Worm (Caenorhabditis elegans) whole organism, L1 larva: ENCODE results near the gene gpla-1.

Source experiments
- F16B12.6 ChIP-seq: fragments of 150-350 bp; optimal IDR thresholded peaks from 2 replicates; lab custom pipeline; 2014; ENCODE audit warnings: missing biosample characterization, missing genetic modification characterization
- Y116A8C.19 ChIP-seq: sonication (generic microtip); optimal IDR thresholded peaks from 2 replicates; lab custom pipeline; 2016; ENCODE audit warnings: missing compliant biosample characterization, missing genetic modification characterization, borderline replicate concordance
- alr-1 ChIP-seq: fragments of 200-800 bp; sonication (Bioruptor generic); optimal IDR thresholded peaks from 2 replicates; lab custom pipeline; 2018; ENCODE audit warnings: borderline replicate concordance, mild to moderate bottlenecking, missing genetic modification characterization, missing compliant biosample characterization
- aly-2 ChIP-seq: fragments of 150-350 bp; optimal IDR thresholded peaks from 2 replicates; lab custom pipeline; 2014; ENCODE audit warnings: missing biosample characterization, missing genetic modification characterization
- ama-1 ChIP-seq: fragments of 150-350 bp; optimal IDR thresholded peaks from 2 replicates; lab custom pipeline; 2014
- blmp-1 ChIP-seq: fragments of 150-350 bp; optimal IDR thresholded peaks from 2 replicates; lab custom pipeline; 2014; ENCODE audit warnings: missing biosample characterization, missing genetic modification characterization
- ceh-8 ChIP-seq: fragments of 200-800 bp; sonication (Bioruptor generic); optimal IDR thresholded peaks from 2 replicates; lab custom pipeline; 2018; ENCODE audit warnings: mild to moderate bottlenecking, missing genetic modification characterization, moderate library complexity, missing compliant biosample characterization
- ces-1 ChIP-seq: fragments of 150-350 bp; optimal IDR thresholded peaks from 2 replicates; lab custom pipeline; 2014; ENCODE audit warnings: missing biosample characterization, missing genetic modification reagents, missing genetic modification characterization
- dpl-1 ChIP-seq, 3 experiments: fragments of 150-350 bp in 2 of 3; sonication (generic microtip) in 1 of 3; optimal IDR thresholded peaks; 2 replicates each; lab custom pipeline; 2014 to 2017; ENCODE audit warnings: missing biosample characterization in 3 of 3, missing genetic modification characterization in 3 of 3, missing genetic modification reagents in 3 of 3
- dsc-1 ChIP-seq: sonication (generic microtip); optimal IDR thresholded peaks from 2 replicates; lab custom pipeline; 2016; ENCODE audit warnings: mild to moderate bottlenecking, missing genetic modification characterization, missing compliant biosample characterization
- efl-3 ChIP-seq: fragments of 200-800 bp; sonication (Bioruptor generic); optimal IDR thresholded peaks from 2 replicates; lab custom pipeline; 2018; ENCODE audit warnings: mild to moderate bottlenecking, missing genetic modification characterization, missing compliant biosample characterization
- egl-27 ChIP-seq, 2 experiments: fragments of 150-350 bp in 1 of 2; sonication (generic microtip); optimal IDR thresholded peaks; 3 replicates each; lab custom pipeline; 2017 to 2018; ENCODE audit warnings: missing biosample characterization in 2 of 2, missing genetic modification characterization in 2 of 2, missing genetic modification reagents in 2 of 2
- elt-2 ChIP-seq: sonication (generic microtip); optimal IDR thresholded peaks from 2 replicates; lab custom pipeline; 2016; ENCODE audit warnings: missing genetic modification characterization, mild to moderate bottlenecking, inconsistent platforms, missing compliant biosample characterization, missing genetic modification reagents
- elt-3 ChIP-seq, 6 experiments: fragments of 150-350 bp in 1 of 6; sonication (generic microtip); optimal IDR thresholded peaks; 2 replicates each; lab custom pipeline; 2017 to 2018; ENCODE audit warnings: missing biosample characterization in 6 of 6, missing genetic modification characterization in 6 of 6, inconsistent platforms in 1 of 6
- ets-5 ChIP-seq: fragments of 200-800 bp; sonication (Bioruptor generic); IDR thresholded peaks from 2 replicates; pipeline ENCODE4 v1.3.6; 2022; ENCODE audit warnings: missing genetic modification characterization, missing compliant biosample characterization
- fkh-10 ChIP-seq: sonication (generic microtip); optimal IDR thresholded peaks from 2 replicates; lab custom pipeline; 2017; ENCODE audit warnings: missing biosample characterization, missing genetic modification reagents, missing genetic modification characterization
- fkh-8 ChIP-seq: sonication (generic microtip); optimal IDR thresholded peaks from 2 replicates; lab custom pipeline; 2016; ENCODE audit warnings: mild to moderate bottlenecking, missing genetic modification characterization, missing compliant biosample characterization
- fos-1 ChIP-seq: fragments of 150-350 bp; optimal IDR thresholded peaks from 2 replicates; lab custom pipeline; 2014; ENCODE audit warnings: missing biosample characterization, missing genetic modification characterization
- hlh-17 ChIP-seq: fragments of 200-800 bp; sonication (Bioruptor generic); optimal IDR thresholded peaks from 2 replicates; lab custom pipeline; 2018; ENCODE audit warnings: missing genetic modification characterization, mild to moderate bottlenecking, missing compliant biosample characterization, moderate library complexity, borderline replicate concordance
- irx-1 ChIP-seq: sonication (generic microtip); optimal IDR thresholded peaks from 2 replicates; lab custom pipeline; 2016; ENCODE audit warnings: missing genetic modification characterization, missing compliant biosample characterization
- isw-1 ChIP-seq: fragments of 200-800 bp; sonication (Bioruptor generic); IDR thresholded peaks from 2 replicates; pipeline ENCODE4 v1.3.6; 2022; ENCODE audit warnings: missing genetic modification characterization, missing compliant biosample characterization
- jun-1 ChIP-seq: fragments of 150-350 bp; optimal IDR thresholded peaks from 2 replicates; lab custom pipeline; 2014; ENCODE audit warnings: missing biosample characterization, missing genetic modification reagents, missing genetic modification characterization
- lin-13 ChIP-seq: fragments of 150-350 bp; optimal IDR thresholded peaks from 2 replicates; lab custom pipeline; 2014; ENCODE audit warnings: missing biosample characterization, missing genetic modification reagents, missing genetic modification characterization
- lin-15B ChIP-seq: fragments of 150-350 bp; sonication (generic microtip); optimal IDR thresholded peaks from 3 replicates; lab custom pipeline; 2014; ENCODE audit warnings: missing biosample characterization, missing genetic modification characterization
- lin-39 ChIP-seq: fragments of 150-350 bp; optimal IDR thresholded peaks from 2 replicates; lab custom pipeline; 2014; ENCODE audit warnings: missing biosample characterization, missing genetic modification reagents, missing genetic modification characterization
- lir-3 ChIP-seq: sonication (generic microtip); optimal IDR thresholded peaks from 2 replicates; lab custom pipeline; 2016; ENCODE audit warnings: mild to moderate bottlenecking, missing genetic modification characterization, moderate library complexity, missing compliant biosample characterization; ENCODE audit not compliant: poor library complexity
- mab-9 ChIP-seq: fragments of 200-800 bp; sonication (Bioruptor generic); IDR thresholded peaks from 2 replicates; pipeline ENCODE4 v1.3.6; 2022; ENCODE audit warnings: missing genetic modification reagents, missing genetic modification characterization, missing compliant biosample characterization
- mdl-1 ChIP-seq, 2 experiments: fragments of 150-350 bp; optimal IDR thresholded peaks; 2 replicates each; lab custom pipeline; 2014 to 2017; ENCODE audit warnings: missing biosample characterization in 2 of 2, missing genetic modification characterization in 2 of 2, inconsistent platforms in 1 of 2
- mef-2 ChIP-seq: fragments of 150-350 bp; optimal IDR thresholded peaks from 2 replicates; lab custom pipeline; 2014; ENCODE audit warnings: missing biosample characterization, missing genetic modification characterization
- mep-1 ChIP-seq: fragments of 150-350 bp; optimal IDR thresholded peaks from 2 replicates; lab custom pipeline; 2014; ENCODE audit warnings: missing biosample characterization, missing genetic modification characterization
- nhr-12 ChIP-seq: sonication (generic microtip); optimal IDR thresholded peaks from 2 replicates; lab custom pipeline; 2017; ENCODE audit warnings: missing biosample characterization, missing genetic modification characterization
- nhr-237 ChIP-seq: fragments of 150-350 bp; optimal IDR thresholded peaks from 2 replicates; lab custom pipeline; 2014; ENCODE audit warnings: missing biosample characterization, missing genetic modification characterization
- nhr-71 ChIP-seq: sonication (generic microtip); optimal IDR thresholded peaks from 2 replicates; lab custom pipeline; 2016; ENCODE audit warnings: mild to moderate bottlenecking, missing genetic modification characterization, moderate library complexity, missing compliant biosample characterization
- nhr-76 ChIP-seq: sonication (generic microtip); optimal IDR thresholded peaks from 2 replicates; lab custom pipeline; 2017; ENCODE audit warnings: missing biosample characterization, missing genetic modification characterization
- nhr-77 ChIP-seq: fragments of 150-350 bp; optimal IDR thresholded peaks from 2 replicates; lab custom pipeline; 2014; ENCODE audit warnings: missing biosample characterization, missing genetic modification characterization
- pax-3 ChIP-seq: fragments of 200-800 bp; sonication (Bioruptor generic); optimal IDR thresholded peaks from 2 replicates; lab custom pipeline; 2018; ENCODE audit warnings: mild to moderate bottlenecking, missing genetic modification characterization, moderate library complexity, missing compliant biosample characterization
- pqm-1 ChIP-seq: sonication (generic microtip); optimal IDR thresholded peaks from 3 replicates; lab custom pipeline; 2017; ENCODE audit warnings: missing biosample characterization, missing genetic modification characterization
- skn-1 ChIP-seq: fragments of 150-350 bp; optimal IDR thresholded peaks from 2 replicates; lab custom pipeline; 2014; ENCODE audit warnings: missing biosample characterization, missing genetic modification characterization
- snu-23 ChIP-seq: sonication (generic microtip); optimal IDR thresholded peaks from 2 replicates; lab custom pipeline; 2016; ENCODE audit warnings: missing genetic modification characterization, missing compliant biosample characterization
- sptf-1 ChIP-seq: fragments of 150-350 bp; optimal IDR thresholded peaks from 2 replicates; lab custom pipeline; 2014; ENCODE audit warnings: missing biosample characterization, missing genetic modification characterization
- sup-37 ChIP-seq: fragments of 200-800 bp; sonication (Bioruptor generic); optimal IDR thresholded peaks from 2 replicates; lab custom pipeline; 2018; ENCODE audit warnings: mild to moderate bottlenecking, missing genetic modification characterization, missing compliant biosample characterization
- tbx-2 ChIP-seq: sonication (generic microtip); optimal IDR thresholded peaks from 2 replicates; lab custom pipeline; 2016; ENCODE audit warnings: missing genetic modification characterization, missing compliant biosample characterization
- unc-130 ChIP-seq: fragments of 150-350 bp; optimal IDR thresholded peaks from 2 replicates; lab custom pipeline; 2017; ENCODE audit warnings: missing biosample characterization, missing genetic modification characterization, inconsistent platforms
- unc-86 ChIP-seq: sonication (generic microtip); optimal IDR thresholded peaks from 2 replicates; lab custom pipeline; 2016; ENCODE audit warnings: missing genetic modification characterization, missing compliant biosample characterization
- xbp-1 ChIP-seq: sonication (generic microtip); optimal IDR thresholded peaks from 2 replicates; lab custom pipeline; 2016; ENCODE audit warnings: missing genetic modification characterization, missing compliant biosample characterization
- zag-1 ChIP-seq: fragments of 150-350 bp; optimal IDR thresholded peaks from 2 replicates; lab custom pipeline; 2014; ENCODE audit warnings: missing biosample characterization, missing genetic modification characterization
- ztf-11 ChIP-seq, 2 experiments: sonication (generic microtip); optimal IDR thresholded peaks; 2 replicates each; lab custom pipeline; 2016 to 2017; ENCODE audit warnings: missing genetic modification characterization in 2 of 2, missing biosample characterization in 1 of 2, missing compliant biosample characterization in 1 of 2

Gene gpla-1

DNA sequence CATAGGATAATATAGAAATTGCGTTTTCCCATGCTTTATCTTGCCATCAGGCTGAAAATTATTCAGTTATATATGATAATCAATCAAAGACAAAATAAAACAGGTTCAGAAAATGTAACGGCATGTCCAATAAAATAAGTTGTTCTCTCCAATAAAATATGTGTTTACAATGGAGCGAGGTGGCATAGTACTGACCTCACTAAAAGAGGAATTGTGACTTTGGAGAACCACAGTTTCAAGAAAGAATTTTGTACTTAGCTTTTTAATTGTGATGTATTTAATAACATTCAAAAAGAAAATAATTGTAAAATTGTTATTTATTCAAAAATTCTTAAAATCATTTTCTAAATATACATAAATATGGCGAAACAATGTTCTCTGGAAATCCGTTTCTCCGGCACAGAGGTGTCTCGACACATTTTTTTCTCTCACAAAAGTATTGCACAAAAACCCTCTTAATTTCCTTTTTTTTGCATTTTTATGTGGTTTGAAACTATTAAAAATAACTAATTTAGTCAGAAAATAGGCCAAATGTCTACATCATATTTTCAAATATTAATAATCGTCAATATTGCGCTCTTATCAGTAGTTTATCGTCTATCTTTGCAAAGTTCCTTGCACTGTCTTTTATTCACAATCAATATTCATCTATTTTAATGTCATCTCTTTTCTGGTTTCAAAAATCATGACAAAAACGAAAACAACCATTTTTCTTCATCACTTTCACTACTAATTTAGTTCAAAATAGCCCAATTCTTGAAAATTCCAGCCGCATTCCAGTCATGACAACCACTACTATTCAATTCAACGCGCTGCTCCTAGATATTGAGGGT, 4.2 kb downstream of the gpla-1 start, which contains the start of the genes aman-2 and F58H1.3 (continued):
- TF ChIP-seq lin-39 (no peak), xbp-1 (tag; lab: Kevin White, UChicago) (peak; percentile 22), unc-130 (tag; lab: Kevin White, UChicago) (no peak), ceh-8 (no peak), ztf-11 (tag; optimal IDR thresholded peaks at IDR 0.05; lab: Kevin White, UChicago) (no peak), elt-3 (tag; optimal IDR thresholded peaks at IDR 0.05; lab: Kevin White, UChicago) (no peak), elt-2 (tag; lab: Kevin White, UChicago) (peak; percentile 20), ets-5 (no peak), ama-1 (lab: Kevin White, UChicago) (no peak), irx-1 (tag; lab: Kevin White, UChicago) (peak; percentile 5), lin-15B (tag; lab: Kevin White, UChicago) (no peak), mdl-1 (tag; optimal IDR thresholded peaks at IDR 0.05; lab: Kevin White, UChicago) (no peak), alr-1 (no peak), blmp-1 (tag; lab: Kevin White, UChicago) (peak; percentile 26), pqm-1 (tag; lab: Kevin White, UChicago) (no peak), snu-23 (GFP tag; lab: Kevin White, UChicago) (peak; percentile 36), lir-3 (tag; lab: Kevin White, UChicago) (peak; percentile 47), skn-1 (tag; lab: Kevin White, UChicago) (peak; percentile 36), sptf-1 (tag; lab: Kevin White, UChicago) (no peak), nhr-237 (tag; lab: Kevin White, UChicago) (no peak), F16B12.6 (no peak), fkh-8 (peak; percentile 79), unc-86 (tag; lab: Kevin White, UChicago) (peak; percentile 3), nhr-71 (tag; lab: Kevin White, UChicago) (peak; percentile 57), ces-1 (no peak), tbx-2 (peak; percentile 42), egl-27 (tag; optimal IDR thresholded peaks at IDR 0.05; lab: Kevin White, UChicago) (no peak), fkh-10 (GFP tag; lab: Kevin White, UChicago) (no peak), isw-1 (GFP tag; lab: Robert Waterston, UW) (peak; percentile 54; the same call in 1 of the 2 replicates), efl-3 (no peak), zag-1 (tag; lab: Kevin White, UChicago) (no peak), mab-9 (GFP tag; lab: Robert Waterston, UW) (no peak), lin-13 (no peak), dpl-1 (GFP tag; optimal IDR thresholded peaks at IDR 0.05; lab: Kevin White, UChicago) (peak in 2 of 3 experiments; percentile 15 to 61), nhr-77 (tag; lab: Kevin White, UChicago) (no peak), Y116A8C.19 (tag; lab: Kevin White, UChicago) (no peak), hlh-17 (GFP tag; lab: Kevin White, UChicago) (no peak), mef-2 (tag; lab: Kevin White, UChicago) (no peak), nhr-12 (no peak), sup-37 (no peak), aly-2 (tag; lab: Kevin White, UChicago) (no peak), nhr-76 (tag; lab: Kevin White, UChicago) (no peak), dsc-1 (tag; lab: Kevin White, UChicago) (no peak), fos-1 (no peak), pax-3 (tag; lab: Kevin White, UChicago) (peak; percentile 74), mep-1 (no peak), jun-1 (tag; lab: Kevin White, UChicago) (no peak)
